Worm (Caenorhabditis elegans) whole organism, L3 larva: ENCODE results near the gene grl-31.

Source experiments
- R02D3.7 ChIP-seq: fragments of 150-350 bp; optimal IDR thresholded peaks from 2 replicates; lab custom pipeline; 2014; ENCODE audit warnings: missing biosample characterization, missing genetic modification characterization
- ceh-82 ChIP-seq: fragments of 150-350 bp; optimal IDR thresholded peaks from 2 replicates; lab custom pipeline; 2014; ENCODE audit warnings: missing biosample characterization, missing genetic modification characterization
- fkh-10 ChIP-seq: sonication (generic microtip); optimal IDR thresholded peaks from 2 replicates; lab custom pipeline; 2017; ENCODE audit warnings: missing biosample characterization, missing genetic modification reagents, missing genetic modification characterization
- nhr-11 ChIP-seq: fragments of 150-350 bp; optimal IDR thresholded peaks from 2 replicates; lab custom pipeline; 2014; ENCODE audit warnings: missing biosample characterization, missing genetic modification characterization
- pha-4 ChIP-seq: fragments of 150-350 bp; optimal IDR thresholded peaks from 2 replicates; lab custom pipeline; 2014; ENCODE audit warnings: missing biosample characterization, missing genetic modification reagents, missing genetic modification characterization
- skn-1 ChIP-seq: fragments of 150-350 bp; optimal IDR thresholded peaks from 2 replicates; lab custom pipeline; 2014; ENCODE audit warnings: missing biosample characterization, missing genetic modification characterization
- zag-1 ChIP-seq: fragments of 150-350 bp; optimal IDR thresholded peaks from 2 replicates; lab custom pipeline; 2014; ENCODE audit warnings: missing biosample characterization, missing genetic modification characterization
- ztf-4 ChIP-seq: fragments of 150-350 bp; optimal IDR thresholded peaks from 2 replicates; lab custom pipeline; 2014; ENCODE audit warnings: missing biosample characterization, missing genetic modification characterization

DNA sequence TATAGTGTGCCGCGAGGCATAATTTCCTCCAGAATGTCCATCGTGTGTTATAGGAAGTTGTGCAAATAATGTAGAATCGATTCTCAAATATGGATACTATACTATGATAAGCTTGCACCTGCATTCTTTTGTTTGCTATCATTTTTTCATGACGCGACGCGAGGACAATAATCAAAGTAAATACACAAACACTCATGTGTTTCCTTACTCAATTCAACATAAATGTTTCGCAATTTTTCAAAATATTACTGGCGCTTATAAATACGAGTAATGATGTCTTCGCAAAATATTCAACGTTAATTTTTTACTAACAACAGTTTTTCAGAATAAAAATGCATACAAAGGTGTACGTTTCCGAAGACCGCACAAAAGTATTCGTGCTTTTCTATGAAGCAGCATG is 34.3 kb downstream of the grl-31 start, which contains the start of gene irg-1:
- TF ChIP-seq nhr-11 (tag; lab: Kevin White, UChicago), result no peak
- TF ChIP-seq ceh-82 (tag; lab: Kevin White, UChicago), result no peak
- TF ChIP-seq pha-4, result no peak
- no peak for TF ChIP-seq zag-1 (tag; lab: Kevin White, UChicago)
- no peak for TF ChIP-seq R02D3.7 (tag; lab: Kevin White, UChicago)
- no peak for TF ChIP-seq skn-1 (tag; lab: Kevin White, UChicago)
- no peak for TF ChIP-seq fkh-10 (GFP tag; lab: Kevin White, UChicago)
- no peak for TF ChIP-seq ztf-4 (tag; lab: Kevin White, UChicago)
